Fruit fly (Drosophila melanogaster): ENCODE results near the gene mrva.

DNA sequence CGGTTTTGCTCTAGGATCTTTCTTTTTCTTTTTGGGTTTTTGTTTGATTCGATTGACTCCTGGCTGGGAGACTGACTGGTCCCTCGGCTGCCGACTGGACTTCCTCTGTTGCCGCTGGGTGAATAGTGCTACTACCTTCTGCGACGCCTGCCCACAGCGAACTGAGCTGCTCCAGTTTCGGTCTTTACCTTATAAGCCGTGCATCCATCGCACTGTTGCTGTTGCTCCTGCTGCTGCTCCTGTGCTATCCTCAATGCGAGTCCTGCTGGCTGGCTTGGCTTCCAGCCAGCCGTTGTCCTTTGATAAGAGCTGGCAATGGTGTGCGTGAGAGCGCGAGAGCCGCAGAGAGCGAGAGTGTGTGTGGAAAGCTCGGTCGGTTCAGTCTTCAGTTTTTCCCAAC lies 15.9 kb downstream of the mrva start, which contains the start of gene unc-13-4A:
- TF ChIP-seq psq (optimal IDR thresholded peaks at IDR 0.05) (no peak), EcR (GFP tag; optimal IDR thresholded peaks at IDR 0.05) (no peak), usp (GFP tag; optimal IDR thresholded peaks at IDR 0.05) (no peak), Dll (optimal IDR thresholded peaks at IDR 0.05) (no peak)
